Worm (Caenorhabditis elegans) whole organism, L4 larva: ENCODE results near the gene sra-38.

Source experiments
- F10B5.3 ChIP-seq: sonication (generic microtip); optimal IDR thresholded peaks from 2 replicates; lab custom pipeline; 2016; ENCODE audit warnings: mild to moderate bottlenecking, missing genetic modification characterization, missing compliant biosample characterization
- F37D6.2 ChIP-seq: sonication (generic microtip); optimal IDR thresholded peaks from 2 replicates; lab custom pipeline; 2016; ENCODE audit warnings: mild to moderate bottlenecking, missing genetic modification characterization, missing compliant biosample characterization
- F49E8.2 ChIP-seq: sonication (generic microtip); optimal IDR thresholded peaks from 2 replicates; lab custom pipeline; 2016; ENCODE audit warnings: missing compliant biosample characterization, mild to moderate bottlenecking, missing genetic modification characterization, borderline replicate concordance
- Y75B8A.6 ChIP-seq: fragments of 200-800 bp; sonication (Bioruptor generic); IDR thresholded peaks from 2 replicates; pipeline ENCODE4 v1.3.6; 2022; ENCODE audit warnings: missing genetic modification reagents, missing genetic modification characterization, missing compliant biosample characterization
- ZK546.5 ChIP-seq, 2 experiments: sonication (generic microtip); optimal IDR thresholded peaks; 2 replicates each; lab custom pipeline; 2017; ENCODE audit warnings: missing biosample characterization in 2 of 2, missing genetic modification characterization in 2 of 2
- aha-1 ChIP-seq: fragments of 150-350 bp; peaks from one replicate; lab custom pipeline; 2014; ENCODE audit warnings: missing biosample characterization, missing genetic modification characterization
- ceh-62 ChIP-seq: sonication (generic microtip); optimal IDR thresholded peaks from 2 replicates; lab custom pipeline; 2017; ENCODE audit warnings: missing biosample characterization, missing genetic modification characterization
- ceh-82 ChIP-seq: sonication (generic microtip); optimal IDR thresholded peaks from 2 replicates; lab custom pipeline; 2017; ENCODE audit warnings: missing biosample characterization, missing genetic modification characterization
- cey-2 ChIP-seq: sonication (generic microtip); optimal IDR thresholded peaks from 3 replicates; lab custom pipeline; 2017; ENCODE audit warnings: missing genetic modification characterization, mild to moderate bottlenecking, missing compliant biosample characterization, antibody characterized with exemption, borderline replicate concordance; ENCODE audit not compliant: insufficient read depth
- ctbp-1 ChIP-seq: fragments of 200-800 bp; sonication (Bioruptor generic); IDR thresholded peaks from 2 replicates; pipeline ENCODE4 v1.3.6; 2022; ENCODE audit warnings: missing genetic modification reagents, missing genetic modification characterization, missing compliant biosample characterization
- daf-16 ChIP-seq, 3 experiments: sonication (generic microtip); optimal IDR thresholded peaks; 2 replicates each; lab custom pipeline; 2016 to 2017; ENCODE audit warnings: missing genetic modification characterization in 3 of 3, missing genetic modification reagents in 3 of 3, mild to moderate bottlenecking in 2 of 3, missing compliant biosample characterization in 2 of 3, missing biosample characterization in 1 of 3, moderate library complexity in 1 of 3
- dmd-6 ChIP-seq: fragments of 200-800 bp; sonication (Bioruptor generic); IDR thresholded peaks from 2 replicates; pipeline ENCODE4 v1.3.6; 2022; ENCODE audit warnings: missing genetic modification reagents, missing genetic modification characterization, missing compliant biosample characterization
- dve-1 ChIP-seq: sonication (generic microtip); optimal IDR thresholded peaks from 2 replicates; lab custom pipeline; 2017; ENCODE audit warnings: antibody characterized with exemption, mild to moderate bottlenecking, missing genetic modification characterization, missing compliant biosample characterization; ENCODE audit not compliant: insufficient read depth
- egl-27 ChIP-seq: sonication (generic microtip); optimal IDR thresholded peaks from 3 replicates; lab custom pipeline; 2017; ENCODE audit warnings: missing biosample characterization, missing genetic modification reagents, missing genetic modification characterization
- egl-43 ChIP-seq: fragments of 200-800 bp; sonication (Bioruptor generic); IDR thresholded peaks from 2 replicates; pipeline ENCODE4 v1.3.6; 2022; ENCODE audit warnings: missing genetic modification reagents, missing genetic modification characterization, missing compliant biosample characterization
- hif-1 ChIP-seq, 2 experiments: sonication (generic microtip); optimal IDR thresholded peaks; 2 replicates each; lab custom pipeline; 2016 to 2017; ENCODE audit warnings: missing compliant biosample characterization in 2 of 2, missing genetic modification characterization in 2 of 2, missing genetic modification reagents in 2 of 2, missing genotype in 2 of 2, mild to moderate bottlenecking in 1 of 2
- hlh-30 ChIP-seq: sonication (generic microtip); optimal IDR thresholded peaks from 2 replicates; lab custom pipeline; 2017; ENCODE audit warnings: antibody characterized with exemption, mild to moderate bottlenecking, missing genetic modification characterization, missing compliant biosample characterization; ENCODE audit not compliant: insufficient read depth
- hmg-1.1 ChIP-seq: fragments of 200-800 bp; sonication (Bioruptor generic); IDR thresholded peaks from 2 replicates; pipeline ENCODE4 v1.3.6; 2022; ENCODE audit warnings: missing genetic modification reagents, missing genetic modification characterization, missing compliant biosample characterization
- lin-13 ChIP-seq: fragments of 150-350 bp; optimal IDR thresholded peaks from 2 replicates; lab custom pipeline; 2014; ENCODE audit warnings: missing biosample characterization, missing genetic modification reagents, missing genetic modification characterization
- lin-15B ChIP-seq: fragments of 150-350 bp; sonication (generic microtip); optimal IDR thresholded peaks from 3 replicates; lab custom pipeline; 2014; ENCODE audit warnings: missing biosample characterization, missing genetic modification characterization
- lin-38 ChIP-seq: fragments of 200-800 bp; sonication (Bioruptor generic); IDR thresholded peaks from 2 replicates; pipeline ENCODE4 v1.3.6; 2022; ENCODE audit warnings: missing genetic modification reagents, missing genetic modification characterization, missing compliant biosample characterization
- lin-39 ChIP-seq: fragments of 150-350 bp; optimal IDR thresholded peaks from 2 replicates; lab custom pipeline; 2014; ENCODE audit warnings: missing biosample characterization, missing genetic modification reagents, missing genetic modification characterization
- lir-3 ChIP-seq: sonication (generic microtip); optimal IDR thresholded peaks from 2 replicates; lab custom pipeline; 2016; ENCODE audit warnings: mild to moderate bottlenecking, missing genetic modification characterization, missing compliant biosample characterization
- madf-9 ChIP-seq: fragments of 200-800 bp; sonication (Bioruptor generic); conservative IDR thresholded peaks from 2 replicates; pipeline ENCODE4 v1.3.6; 2022; ENCODE audit warnings: missing genetic modification reagents, missing genetic modification characterization, missing compliant biosample characterization
- mxl-3 ChIP-seq: fragments of 200-800 bp; sonication (Bioruptor generic); optimal IDR thresholded peaks from 2 replicates; lab custom pipeline; 2018; ENCODE audit warnings: mild to moderate bottlenecking, missing genetic modification characterization, missing compliant biosample characterization
- nhr-102 ChIP-seq: sonication (generic microtip); optimal IDR thresholded peaks from 2 replicates; lab custom pipeline; 2016; ENCODE audit warnings: mild to moderate bottlenecking, missing genetic modification characterization, moderate library complexity, missing compliant biosample characterization
- nhr-11 ChIP-seq: fragments of 150-350 bp; optimal IDR thresholded peaks from 2 replicates; lab custom pipeline; 2014; ENCODE audit warnings: missing biosample characterization, missing genetic modification characterization
- nhr-48 ChIP-seq: sonication (generic microtip); optimal IDR thresholded peaks from 2 replicates; lab custom pipeline; 2016; ENCODE audit warnings: mild to moderate bottlenecking, missing genetic modification characterization, missing compliant biosample characterization
- nhr-76 ChIP-seq: fragments of 150-350 bp; optimal IDR thresholded peaks from 2 replicates; lab custom pipeline; 2014; ENCODE audit warnings: missing biosample characterization, missing genetic modification characterization
- nhr-77 ChIP-seq: fragments of 150-350 bp; optimal IDR thresholded peaks from 2 replicates; lab custom pipeline; 2014; ENCODE audit warnings: missing biosample characterization, missing genetic modification characterization
- pha-4 ChIP-seq, 2 experiments: fragments of 150-350 bp in 1 of 2; fragments of 200-800 bp in 1 of 2; sonication (Bioruptor generic) in 1 of 2; IDR thresholded peaks in 1 of 2; optimal IDR thresholded peaks in 1 of 2; 2 replicates each; pipeline versions ENCODE4 v1.3.6 to Lab custom; 2014 to 2022; ENCODE audit warnings: missing genetic modification characterization in 2 of 2, missing genetic modification reagents in 2 of 2, missing biosample characterization in 1 of 2, missing compliant biosample characterization in 1 of 2
- rbr-2 ChIP-seq: sonication (generic microtip); optimal IDR thresholded peaks from 2 replicates; lab custom pipeline; 2016; ENCODE audit warnings: missing genotype, missing genetic modification characterization, missing compliant biosample characterization
- snpc-4 ChIP-seq: fragments of 150-350 bp; optimal IDR thresholded peaks from 2 replicates; lab custom pipeline; 2014; ENCODE audit warnings: missing biosample characterization, missing genetic modification characterization
- tag-97 ChIP-seq: fragments of 200-800 bp; sonication (Bioruptor generic); IDR thresholded peaks from 2 replicates; pipeline ENCODE4 v1.3.6; 2022; ENCODE audit warnings: missing genetic modification characterization, missing compliant biosample characterization
- tra-1 ChIP-seq: fragments of 200-800 bp; sonication (Bioruptor generic); IDR thresholded peaks from 2 replicates; pipeline ENCODE4 v1.3.6; 2022; ENCODE audit warnings: missing genetic modification reagents, missing genetic modification characterization, missing compliant biosample characterization
- unc-39 ChIP-seq: sonication (generic microtip); optimal IDR thresholded peaks from 2 replicates; lab custom pipeline; 2017; ENCODE audit warnings: missing biosample characterization, missing genetic modification characterization
- unc-62 ChIP-seq, 3 experiments: fragments of 150-350 bp in 1 of 3; sonication (generic microtip); optimal IDR thresholded peaks in 2 of 3; peaks in 1 of 3; 1 replicate in 1 of 3; 2 replicates in 2 of 3; lab custom pipeline; 2014 to 2017; ENCODE audit warnings: missing biosample characterization in 3 of 3, missing genetic modification characterization in 3 of 3, missing genetic modification reagents in 3 of 3, missing genotype in 1 of 3
- zip-2 ChIP-seq: fragments of 150-350 bp; optimal IDR thresholded peaks from 2 replicates; lab custom pipeline; 2014; ENCODE audit warnings: missing biosample characterization, missing genetic modification characterization

Gene sra-38

DNA sequence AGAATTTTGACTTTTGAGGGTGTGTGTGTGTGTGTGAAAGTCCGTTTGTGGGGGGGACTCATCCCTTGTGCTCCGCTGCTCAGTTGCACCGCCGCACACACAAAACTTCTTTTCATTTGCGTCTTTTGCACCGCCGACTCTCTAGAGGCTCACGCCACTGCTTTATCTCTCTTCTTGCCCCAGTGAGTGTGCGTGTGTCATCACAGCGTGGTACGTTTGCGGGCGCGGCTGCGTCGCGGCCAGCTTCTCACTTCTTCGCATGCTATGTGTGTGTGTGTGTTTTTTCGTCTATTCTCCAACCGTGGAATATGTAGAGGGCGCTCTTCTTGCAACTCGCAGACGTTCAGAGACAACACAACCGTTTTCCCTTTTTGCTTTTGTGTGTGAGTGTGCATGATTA lies 45.6 kb upstream of the sra-38 start (continued):
- TF ChIP-seq snpc-4 (tag; lab: Kevin White, UChicago) (peak; percentile 57), dve-1 (tag; lab: Kevin White, UChicago) (peak; percentile 45), zip-2 (tag; lab: Kevin White, UChicago) (peak; percentile 20), nhr-77 (tag; lab: Kevin White, UChicago) (peak; percentile 1), unc-39 (no peak), rbr-2 (tag; lab: Kevin White, UChicago) (peak; percentile 83), daf-16 (GFP tag; optimal IDR thresholded peaks at IDR 0.05; lab: Kevin White, UChicago) (no peak), daf-16 (tag; optimal IDR thresholded peaks at IDR 0.05; lab: Kevin White, UChicago) (peak; percentile 25), madf-9 (GFP tag; lab: Robert Waterston, UW) (peak; percentile 40; the same call in 1 of the 2 replicates), F37D6.2 (tag; lab: Kevin White, UChicago) (peak; percentile 69), F10B5.3 (tag; lab: Kevin White, UChicago) (peak; percentile 2), egl-43 (GFP tag; lab: Robert Waterston, UW) (peak; percentile 82), ZK546.5 (tag; optimal IDR thresholded peaks at IDR 0.05; lab: Kevin White, UChicago) (no peak), pha-4 (GFP tag; IDR thresholded peaks at IDR 0.05; lab: Robert Waterston, UW) (peak; percentile 36; the same call in 1 of the 2 replicates), pha-4 (tag; optimal IDR thresholded peaks at IDR 0.05; lab: Kevin White, UChicago) (no peak), lin-13 (GFP tag; lab: Kevin White, UChicago) (peak; percentile 47), nhr-11 (peak; percentile 62), ceh-62 (tag; lab: Kevin White, UChicago) (no peak), unc-62 (GFP tag; optimal IDR thresholded peaks at IDR 0.05 in 1 of 2; lab: Kevin White, UChicago) (peak in 1 of 2 experiments; percentile 93), unc-62 (tag; optimal IDR thresholded peaks at IDR 0.05; lab: Kevin White, UChicago) (no peak), Y75B8A.6 (no peak), nhr-76 (tag; lab: Kevin White, UChicago) (no peak), tag-97 (GFP tag; lab: Robert Waterston, UW) (no peak), dmd-6 (GFP tag; lab: Robert Waterston, UW) (peak; percentile 39), hif-1 (tag; optimal IDR thresholded peaks at IDR 0.05; lab: Kevin White, UChicago) (peak in 1 of 2 experiments; percentile 70), hmg-1.1 (GFP tag; lab: Robert Waterston, UW) (peak; percentile 90), mxl-3 (GFP tag; lab: Kevin White, UChicago) (peak; percentile 81), hlh-30 (tag; lab: Kevin White, UChicago) (peak; percentile 85), ctbp-1 (GFP tag; lab: Robert Waterston, UW) (peak; percentile 81; the same call in 1 of the 2 replicates), nhr-48 (tag; lab: Kevin White, UChicago) (peak; percentile 28)

DNA sequence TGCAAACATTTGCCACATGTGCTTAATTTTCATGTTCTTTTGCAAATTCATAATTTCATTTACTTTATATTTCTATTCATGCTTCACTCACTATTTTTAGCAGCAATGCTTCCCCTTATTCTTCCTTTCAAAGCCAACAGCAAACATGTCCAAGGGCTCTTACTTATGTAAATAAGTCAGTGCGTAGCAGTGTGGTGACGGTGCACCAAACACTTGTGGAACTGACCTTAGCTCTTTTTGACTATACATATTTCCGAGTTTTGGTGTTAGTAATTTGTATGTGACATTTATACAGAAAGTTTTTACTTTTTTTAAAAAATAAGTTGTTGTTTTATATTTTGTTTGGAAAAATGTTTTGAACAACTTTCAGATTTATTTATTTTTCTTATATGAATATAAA lies 45.1 kb upstream of the sra-38 start:
- peak; percentile 95 for TF ChIP-seq aha-1
- no peak for TF ChIP-seq cey-2 (tag; lab: Kevin White, UChicago)
- no peak for TF ChIP-seq tra-1 (GFP tag; lab: Robert Waterston, UW)
- TF ChIP-seq nhr-102 (tag; lab: Kevin White, UChicago) = no peak
- TF ChIP-seq lin-38 (GFP tag; lab: Robert Waterston, UW) = no peak
- TF ChIP-seq, all 104 proteins: peak for 1

DNA sequence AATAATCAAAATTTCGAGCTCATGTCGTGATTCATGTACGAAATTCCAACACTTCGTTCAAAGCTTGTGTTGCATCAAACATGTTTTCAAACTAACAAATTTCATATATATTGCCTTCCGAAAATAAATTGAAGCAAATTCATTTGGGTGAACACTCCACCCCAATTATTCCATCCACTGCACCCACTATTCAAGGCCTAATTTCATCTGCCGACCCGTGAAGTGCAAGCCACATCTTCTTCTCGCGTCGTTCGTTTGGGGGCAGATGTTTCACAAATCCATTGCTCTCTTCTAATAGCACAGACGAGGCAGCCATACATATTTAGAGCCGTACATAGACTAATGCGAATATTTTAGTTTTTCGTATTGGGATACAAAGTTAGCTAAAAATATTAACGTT lies 44.2 kb upstream of the sra-38 start:
- TF ChIP-seq mxl-3 (GFP tag; lab: Kevin White, UChicago) = no peak
- no peak for TF ChIP-seq F49E8.2
- no peak for TF ChIP-seq lir-3
- no peak for TF ChIP-seq lin-39 (tag; lab: Kevin White, UChicago)
- no peak for TF ChIP-seq lin-15B (tag; lab: Kevin White, UChicago)
- no peak for TF ChIP-seq ceh-82 (tag; lab: Kevin White, UChicago)
- no peak for TF ChIP-seq egl-27 (tag; lab: Kevin White, UChicago)
- TF ChIP-seq, all 104 proteins: peak for 0
